Fruit fly (Drosophila melanogaster) whole organism, embryonic: ENCODE measurements around the gene Cep97.

Experiments used
- Atf6 ChIP-seq: fragments of 200-800 bp; sonication (Bioruptor generic); IDR thresholded peaks from 2 replicates; pipeline ENCODE4 v1.3.6; 2022; ENCODE audit warnings: missing biosample characterization, missing genetic modification characterization
- CG10543 ChIP-seq: fragments of 200-800 bp; sonication (Bioruptor generic); optimal IDR thresholded peaks from 3 replicates; lab custom pipeline; 2017; ENCODE audit warnings: missing biosample characterization, mild to moderate bottlenecking, missing genetic modification characterization, moderate library complexity
- CG10959 ChIP-seq: fragments of 200-800 bp; sonication (Bioruptor generic); IDR thresholded peaks from 2 replicates; pipeline ENCODE4 v1.3.6; 2022; ENCODE audit warnings: missing biosample characterization, missing genetic modification characterization
- CG11695 ChIP-seq: fragments of 200-800 bp; sonication (Bioruptor generic); IDR thresholded peaks from 3 replicates; pipeline ENCODE4 v1.3.6; 2022; ENCODE audit warnings: missing biosample characterization, missing genetic modification characterization
- CG12769 ChIP-seq: fragments of 200-800 bp; sonication (Bioruptor generic); optimal IDR thresholded peaks from 2 replicates; lab custom pipeline; 2019; ENCODE audit warnings: missing biosample characterization, mild to moderate bottlenecking, missing genetic modification characterization, moderate library complexity
- CG13296 ChIP-seq: fragments of 200-800 bp; sonication (Bioruptor generic); optimal IDR thresholded peaks from 3 replicates; lab custom pipeline; 2018; ENCODE audit warnings: missing biosample characterization, mild to moderate bottlenecking, missing genetic modification characterization
- CG14441 ChIP-seq: fragments of 200-800 bp; sonication (Bioruptor generic); IDR thresholded peaks from 2 replicates; pipeline ENCODE4 v1.3.6; 2022; ENCODE audit warnings: missing biosample characterization, missing genetic modification characterization
- CG1603 ChIP-seq: fragments of 200-800 bp; sonication (Bioruptor generic); optimal IDR thresholded peaks from 2 replicates; lab custom pipeline; 2019; ENCODE audit warnings: missing biosample characterization, mild to moderate bottlenecking, missing genetic modification characterization, moderate library complexity
- CG18599 ChIP-seq: fragments of 200-800 bp; sonication (Bioruptor generic); optimal IDR thresholded peaks from 3 replicates; lab custom pipeline; 2017; ENCODE audit warnings: missing biosample characterization, missing genetic modification characterization, mild to moderate bottlenecking, moderate library complexity, missing genetic modification reagents
- CG2129 ChIP-seq: fragments of 200-800 bp; sonication (Bioruptor generic); IDR thresholded peaks from 2 replicates; pipeline ENCODE4 v1.3.6; 2022; ENCODE audit warnings: missing biosample characterization, missing genetic modification characterization; ENCODE audit not compliant: partially characterized antibody
- CG31441 ChIP-seq: fragments of 200-800 bp; sonication (Bioruptor generic); IDR thresholded peaks from 2 replicates; pipeline ENCODE4 v1.3.6; 2022; ENCODE audit warnings: missing biosample characterization, missing genetic modification characterization
- CG32532 ChIP-seq: fragments of 200-800 bp; sonication (Bioruptor generic); IDR thresholded peaks from 2 replicates; pipeline ENCODE4 v1.3.6; 2022; ENCODE audit warnings: missing biosample characterization, missing genetic modification characterization
- CG4404 ChIP-seq: fragments of 200-800 bp; sonication (Bioruptor generic); IDR thresholded peaks from 2 replicates; pipeline ENCODE4 v1.3.6; 2022; ENCODE audit warnings: missing biosample characterization, missing genetic modification characterization
- CG4424 ChIP-seq: fragments of 200-800 bp; sonication (Bioruptor generic); optimal IDR thresholded peaks from 3 replicates; lab custom pipeline; 2016; ENCODE audit warnings: missing biosample characterization, missing genetic modification characterization
- CG5180 ChIP-seq: fragments of 200-800 bp; sonication (Bioruptor generic); optimal IDR thresholded peaks from 3 replicates; lab custom pipeline; 2017; ENCODE audit warnings: missing biosample characterization, missing genetic modification characterization, mild to moderate bottlenecking, moderate library complexity, missing genetic modification reagents
- CG9609 ChIP-seq: fragments of 200-800 bp; sonication (Bioruptor generic); optimal IDR thresholded peaks from 3 replicates; lab custom pipeline; 2016; ENCODE audit warnings: missing biosample characterization, missing genetic modification characterization
- CrebB ChIP-seq: fragments of 200-800 bp; sonication (Bioruptor generic); optimal IDR thresholded peaks from 3 replicates; lab custom pipeline; 2018; ENCODE audit warnings: missing biosample characterization, mild to moderate bottlenecking, missing genetic modification characterization
- Dad ChIP-seq: fragments of 200-800 bp; sonication (Bioruptor generic); optimal IDR thresholded peaks from 3 replicates; lab custom pipeline; 2016; ENCODE audit warnings: missing biosample characterization, missing genetic modification characterization
- Ets97D ChIP-seq: fragments of 200-800 bp; sonication (Bioruptor generic); optimal IDR thresholded peaks from 3 replicates; lab custom pipeline; 2016; ENCODE audit warnings: missing biosample characterization, missing genetic modification characterization
- H15 ChIP-seq: fragments of 200-800 bp; sonication (Bioruptor generic); IDR thresholded peaks from 3 replicates; pipeline ENCODE4 v1.3.6; 2022; ENCODE audit warnings: missing biosample characterization, missing genetic modification characterization
- HLHmδ ChIP-seq: fragments of 200-800 bp; sonication (Bioruptor generic); optimal IDR thresholded peaks from 2 replicates; lab custom pipeline; 2018; ENCODE audit warnings: missing biosample characterization, mild to moderate bottlenecking, missing genetic modification characterization, moderate library complexity
- NC2α ChIP-seq: fragments of 200-800 bp; sonication (Bioruptor generic); optimal IDR thresholded peaks from 2 replicates; lab custom pipeline; 2016; ENCODE audit warnings: missing biosample characterization, missing genetic modification characterization
- Oaz ChIP-seq: fragments of 200-800 bp; sonication (Bioruptor generic); IDR thresholded peaks from 2 replicates; pipeline ENCODE4 v1.3.6; 2022; ENCODE audit warnings: missing biosample characterization, missing genetic modification characterization
- Optix ChIP-seq: fragments of 200-800 bp; sonication (Bioruptor generic); IDR thresholded peaks from 3 replicates; pipeline ENCODE4 v1.3.6; 2022; ENCODE audit warnings: missing biosample characterization, missing genetic modification characterization
- Poxn ChIP-seq: fragments of 200-800 bp; sonication (Bioruptor generic); IDR thresholded peaks from 2 replicates; pipeline ENCODE4 v1.3.6; 2022; ENCODE audit warnings: missing biosample characterization, missing genetic modification characterization
- Rx ChIP-seq: fragments of 200-800 bp; sonication (Bioruptor generic); IDR thresholded peaks from 2 replicates; pipeline ENCODE4 v1.3.6; 2022; ENCODE audit warnings: missing biosample characterization, missing genetic modification characterization
- Sin3A ChIP-seq: fragments of >200 bp; optimal IDR thresholded peaks from 2 replicates; lab custom pipeline; 2018
- TFAM ChIP-seq: fragments of 200-800 bp; sonication (Bioruptor generic); optimal IDR thresholded peaks from 2 replicates; lab custom pipeline; 2017; ENCODE audit warnings: missing biosample characterization, missing genetic modification characterization, inconsistent platforms
- Usf ChIP-seq: fragments of 200-800 bp; sonication (Bioruptor generic); optimal IDR thresholded peaks from 2 replicates; lab custom pipeline; 2017; ENCODE audit warnings: missing genotype, missing biosample characterization, missing genetic modification characterization
- Vsx1 ChIP-seq: fragments of 200-800 bp; sonication (Bioruptor generic); optimal IDR thresholded peaks from 2 replicates; lab custom pipeline; 2017; ENCODE audit warnings: missing biosample characterization, mild to moderate bottlenecking, missing genetic modification characterization, missing genetic modification reagents
- ase ChIP-seq: fragments of 200-800 bp; sonication (Bioruptor generic); IDR thresholded peaks from 3 replicates; pipeline ENCODE4 v1.3.6; 2022; ENCODE audit warnings: missing biosample characterization, missing genetic modification characterization
- bbx ChIP-seq: fragments of 200-800 bp; sonication (Bioruptor generic); IDR thresholded peaks from 2 replicates; pipeline ENCODE4 v1.3.6; 2022; ENCODE audit warnings: missing biosample characterization, missing genetic modification characterization; ENCODE audit not compliant: partially characterized antibody
- bowl ChIP-seq: fragments of 200-800 bp; sonication (Bioruptor generic); IDR thresholded peaks from 2 replicates; pipeline ENCODE4 v1.3.6; 2022; ENCODE audit warnings: missing biosample characterization, missing genetic modification characterization
- danr ChIP-seq: fragments of 200-800 bp; sonication (Bioruptor generic); IDR thresholded peaks from 2 replicates; pipeline ENCODE4 v1.3.6; 2022; ENCODE audit warnings: missing biosample characterization, missing genetic modification characterization
- emc ChIP-seq: fragments of 200-800 bp; sonication (Bioruptor generic); optimal IDR thresholded peaks from 2 replicates; lab custom pipeline; 2016; ENCODE audit warnings: missing biosample characterization, missing genetic modification characterization
- fd3F ChIP-seq: fragments of 200-800 bp; sonication (Bioruptor generic); optimal IDR thresholded peaks from 2 replicates; lab custom pipeline; 2018; ENCODE audit warnings: missing biosample characterization, mild to moderate bottlenecking, missing genetic modification characterization, moderate library complexity
- fd64A ChIP-seq: fragments of 200-800 bp; sonication (Bioruptor generic); optimal IDR thresholded peaks from 3 replicates; lab custom pipeline; 2018; ENCODE audit warnings: missing biosample characterization, mild to moderate bottlenecking, missing genetic modification characterization
- gsb-n ChIP-seq: fragments of 200-800 bp; sonication (Bioruptor generic); optimal IDR thresholded peaks from 3 replicates; lab custom pipeline; 2018; ENCODE audit warnings: missing biosample characterization, mild to moderate bottlenecking, missing genetic modification characterization
- gt ChIP-seq: fragments of 200-800 bp; sonication (Bioruptor generic); IDR thresholded peaks from 2 replicates; pipeline ENCODE4 v1.3.6; 2022; ENCODE audit warnings: missing biosample characterization, missing genetic modification characterization
- h ChIP-seq: fragments of >200 bp; optimal IDR thresholded peaks from 2 replicates; lab custom pipeline; 2017
- hbn ChIP-seq: fragments of 200-800 bp; sonication (Bioruptor generic); IDR thresholded peaks from 2 replicates; pipeline ENCODE4 v1.3.6; 2022; ENCODE audit warnings: missing biosample characterization, missing genetic modification characterization; ENCODE audit not compliant: partially characterized antibody
- nom ChIP-seq: fragments of 200-800 bp; sonication (Bioruptor generic); optimal IDR thresholded peaks from 2 replicates; lab custom pipeline; 2017; ENCODE audit warnings: missing biosample characterization, missing genetic modification characterization, mild to moderate bottlenecking, moderate library complexity, missing genetic modification reagents
- pfk ChIP-seq: fragments of 200-800 bp; sonication (Bioruptor generic); optimal IDR thresholded peaks from 2 replicates; lab custom pipeline; 2018; ENCODE audit warnings: missing biosample characterization, mild to moderate bottlenecking, missing genetic modification characterization, moderate library complexity
- slou ChIP-seq: fragments of 200-800 bp; sonication (Bioruptor generic); optimal IDR thresholded peaks from 3 replicates; lab custom pipeline; 2016; ENCODE audit warnings: missing biosample characterization, missing genetic modification characterization
- sug ChIP-seq: fragments of 200-800 bp; optimal IDR thresholded peaks from 2 replicates; lab custom pipeline; 2019; ENCODE audit warnings: missing biosample characterization, mild to moderate bottlenecking, missing genetic modification characterization, moderate library complexity
- twi ChIP-seq: fragments of 200-800 bp; optimal IDR thresholded peaks from 2 replicates; lab custom pipeline; 2019; ENCODE audit warnings: missing biosample characterization, mild to moderate bottlenecking, missing genetic modification characterization, moderate library complexity

The Cep97 gene

DNA sequence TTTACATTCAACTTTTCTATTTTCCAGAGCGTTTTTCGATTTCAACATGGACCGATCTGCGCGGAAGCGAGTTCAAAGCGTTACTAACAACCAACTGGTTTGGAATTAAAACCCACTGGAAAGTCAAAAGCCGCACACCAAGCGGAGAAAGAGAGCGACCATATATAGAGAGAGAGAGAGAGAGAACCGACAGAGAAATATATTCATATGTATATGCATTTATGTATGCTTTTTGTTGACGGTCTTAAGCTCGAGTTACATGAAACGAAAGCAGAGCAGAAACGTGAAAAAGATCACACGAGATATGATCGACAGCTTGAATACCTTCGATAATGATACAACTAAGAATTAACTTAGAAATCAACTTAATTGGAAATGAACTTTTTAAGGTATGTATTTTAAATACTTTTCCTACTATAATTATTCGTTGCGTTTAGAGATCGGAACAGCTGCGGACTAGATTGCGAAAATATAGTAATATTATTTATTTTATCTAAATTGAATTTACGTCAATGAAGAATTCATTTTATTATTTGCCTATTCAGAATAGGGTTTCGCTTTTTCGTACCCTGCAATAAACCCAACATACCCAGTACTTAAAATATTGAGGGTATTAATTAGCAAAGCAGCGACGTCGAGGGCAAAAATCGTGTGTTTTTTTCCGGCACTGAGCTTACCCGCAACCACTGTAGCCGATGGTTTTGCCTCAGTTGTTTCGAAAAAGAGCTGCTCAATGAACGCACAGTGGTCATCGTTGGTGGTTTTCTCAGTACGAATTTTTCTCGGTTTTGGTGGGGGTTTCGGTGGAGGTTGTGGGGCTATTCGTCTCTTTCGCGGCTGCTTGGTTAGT is 21.5 kb downstream of the Cep97 start (continued):
- no peak for TF ChIP-seq bbx (GFP tag; lab: Robert Waterston, UW)
- peak; percentile 25 for TF ChIP-seq CrebB
- TF ChIP-seq Atf6 (GFP tag; lab: Robert Waterston, UW): peak; percentile 33; the same call in 1 of the 2 replicates
- no peak for TF ChIP-seq HLHmδ (GFP tag; lab: Kevin White, UChicago)
- no peak for TF ChIP-seq fd64A (GFP tag; lab: Kevin White, UChicago)
- TF ChIP-seq Ets97D (GFP tag; lab: Kevin White, UChicago): no peak
- TF ChIP-seq Vsx1 (GFP tag; lab: Kevin White, UChicago): peak; percentile 73
- no peak for TF ChIP-seq Dad (GFP tag; lab: Kevin White, UChicago)
- TF ChIP-seq CG11695: no peak
- TF ChIP-seq CG13296 (GFP tag; lab: Kevin White, UChicago): peak; percentile 18
- no peak for TF ChIP-seq ase
- TF ChIP-seq Optix (GFP tag; lab: Robert Waterston, UW): no peak
- TF ChIP-seq CG31441 (GFP tag; lab: Robert Waterston, UW): peak; percentile 60; the same call in 1 of the 2 replicates
- no peak for TF ChIP-seq h (lab: Kevin White, UChicago)
- TF ChIP-seq emc (GFP tag; lab: Kevin White, UChicago): no peak
- TF ChIP-seq CG4404 (GFP tag; lab: Robert Waterston, UW): no peak
- no peak for TF ChIP-seq NC2α (GFP tag; lab: Kevin White, UChicago)
- no peak for TF ChIP-seq bowl
- no peak for TF ChIP-seq Oaz
- TF ChIP-seq CG1603 (tag; lab: Kevin White, UChicago): peak; percentile 44
- no peak for TF ChIP-seq CG5180 (GFP tag; lab: Kevin White, UChicago)
- TF ChIP-seq CG10959 (GFP tag; lab: Robert Waterston, UW): no peak
- TF ChIP-seq twi (tag; lab: Kevin White, UChicago): peak; percentile 31
- TF ChIP-seq sug (tag; lab: Kevin White, UChicago): peak; percentile 5
- peak; percentile 20 for TF ChIP-seq gsb-n (tag; lab: Kevin White, UChicago)
- no peak for TF ChIP-seq pfk (GFP tag; lab: Kevin White, UChicago)
- no peak for TF ChIP-seq CG12769
- TF ChIP-seq CG2129: no peak
- TF ChIP-seq CG4424 (GFP tag; lab: Kevin White, UChicago): peak; percentile 37
- TF ChIP-seq gt: no peak
- no peak for TF ChIP-seq danr
- no peak for TF ChIP-seq slou
- 0 out of 3 replicates have a peak, but pooled peaks have one; percentile 19 for TF ChIP-seq H15 (GFP tag; lab: Robert Waterston, UW)
- peak; percentile 67 for TF ChIP-seq Usf (GFP tag; lab: Kevin White, UChicago)
- TF ChIP-seq hbn (GFP tag; lab: Robert Waterston, UW): no peak
- no peak for TF ChIP-seq fd3F (GFP tag; lab: Kevin White, UChicago)
- TF ChIP-seq CG18599 (GFP tag; lab: Kevin White, UChicago): peak; percentile 33
- TF ChIP-seq Rx (GFP tag; lab: Robert Waterston, UW): no peak
- no peak for TF ChIP-seq Poxn (GFP tag; lab: Robert Waterston, UW)
- TF ChIP-seq Sin3A (lab: Kevin White, UChicago): no peak
- TF ChIP-seq TFAM (GFP tag; lab: Kevin White, UChicago): no peak
- TF ChIP-seq CG10543 (GFP tag; lab: Kevin White, UChicago): peak; percentile 22
- TF ChIP-seq CG14441 (GFP tag; lab: Robert Waterston, UW): peak; percentile 51; the same call in 1 of the 2 replicates
- peak; percentile 41; the same call in 1 of the 2 replicates for TF ChIP-seq CG32532 (GFP tag; lab: Robert Waterston, UW)
- TF ChIP-seq CG9609: no peak
- TF ChIP-seq nom (GFP tag; lab: Kevin White, UChicago): peak; percentile 41
